Fruit fly (Drosophila melanogaster) whole organism, embryonic: ENCODE data around the gene IKKbeta.

ENCODE experiments used
- BEAF-32 ChIP-seq: fragments of 200-800 bp; sonication (Bioruptor generic); optimal IDR thresholded peaks from 3 replicates; lab custom pipeline; 2017; ENCODE audit warnings: missing biosample characterization, missing genetic modification characterization, mild to moderate bottlenecking, moderate library complexity, missing genetic modification reagents
- CG10543 ChIP-seq: fragments of 200-800 bp; sonication (Bioruptor generic); optimal IDR thresholded peaks from 3 replicates; lab custom pipeline; 2017; ENCODE audit warnings: missing biosample characterization, mild to moderate bottlenecking, missing genetic modification characterization, moderate library complexity
- CG12659 ChIP-seq: fragments of 200-800 bp; sonication (Bioruptor generic); optimal IDR thresholded peaks from 3 replicates; lab custom pipeline; 2017; ENCODE audit warnings: mild to moderate bottlenecking, missing biosample characterization, missing genetic modification reagents, missing genetic modification characterization
- CG18011 ChIP-seq: fragments of 200-800 bp; sonication (Bioruptor generic); optimal IDR thresholded peaks from 2 replicates; lab custom pipeline; 2017; ENCODE audit warnings: missing biosample characterization, missing genetic modification characterization, mild to moderate bottlenecking, moderate library complexity, missing genotype
- CG1832 ChIP-seq: fragments of 200-800 bp; sonication (Bioruptor generic); optimal IDR thresholded peaks from 2 replicates; lab custom pipeline; 2017; ENCODE audit warnings: missing biosample characterization, mild to moderate bottlenecking, missing genetic modification characterization, inconsistent platforms
- CG2199 ChIP-seq: fragments of 200-800 bp; sonication (Bioruptor generic); IDR thresholded peaks from 3 replicates; pipeline ENCODE4 v1.3.6; 2022; ENCODE audit warnings: missing biosample characterization, missing genetic modification characterization
- CG31224 ChIP-seq: fragments of 200-800 bp; sonication (Bioruptor generic); IDR thresholded peaks from 2 replicates; pipeline ENCODE4 v1.3.6; 2022; ENCODE audit warnings: missing biosample characterization, missing genetic modification characterization
- CG34422 ChIP-seq: fragments of 200-800 bp; sonication (Bioruptor generic); IDR thresholded peaks from 3 replicates; pipeline ENCODE4 v1.3.6; 2022; ENCODE audit warnings: missing biosample characterization, missing genetic modification characterization
- CG3995 ChIP-seq: fragments of 200-800 bp; sonication (Bioruptor generic); optimal IDR thresholded peaks from 3 replicates; lab custom pipeline; 2016; ENCODE audit warnings: missing biosample characterization, missing genetic modification characterization
- CG4730 ChIP-seq: fragments of 200-800 bp; sonication (Bioruptor generic); IDR thresholded peaks from 2 replicates; pipeline ENCODE4 v1.3.6; 2022; ENCODE audit warnings: missing biosample characterization, missing genetic modification characterization
- CG4820 ChIP-seq: fragments of 200-800 bp; sonication (Bioruptor generic); optimal IDR thresholded peaks from 3 replicates; lab custom pipeline; 2016; ENCODE audit warnings: missing biosample characterization, missing genetic modification characterization
- CG5180 ChIP-seq: fragments of 200-800 bp; sonication (Bioruptor generic); optimal IDR thresholded peaks from 3 replicates; lab custom pipeline; 2017; ENCODE audit warnings: missing biosample characterization, missing genetic modification characterization, mild to moderate bottlenecking, moderate library complexity, missing genetic modification reagents
- CTCF ChIP-seq: fragments of 200-800 bp; sonication (Bioruptor generic); optimal IDR thresholded peaks from 2 replicates; lab custom pipeline; 2017; ENCODE audit warnings: missing biosample characterization, mild to moderate bottlenecking, missing genetic modification characterization, moderate library complexity
- D ChIP-seq, 2 experiments: fragments of 200-800 bp in 1 of 2; fragments of >200 bp in 1 of 2; sonication (Bioruptor generic) in 1 of 2; optimal IDR thresholded peaks; 2 replicates in 1 of 2; 3 replicates in 1 of 2; lab custom pipeline; 2017; ENCODE audit warnings: mild to moderate bottlenecking in 1 of 2, missing biosample characterization in 1 of 2, missing genetic modification characterization in 1 of 2, missing genetic modification reagents in 1 of 2
- Deaf1 ChIP-seq: fragments of 200-800 bp; optimal IDR thresholded peaks from 3 replicates; lab custom pipeline; 2019; ENCODE audit warnings: missing biosample characterization, mild to moderate bottlenecking, missing genetic modification characterization, moderate library complexity
- Dll ChIP-seq: fragments of 200-800 bp; sonication (Bioruptor generic); IDR thresholded peaks from 4 replicates; pipeline ENCODE4 v1.3.6; 2022; ENCODE audit warnings: missing biosample characterization, missing genetic modification characterization; ENCODE audit not compliant: partially characterized antibody
- Doc3 ChIP-seq: fragments of 200-800 bp; sonication (Bioruptor generic); IDR thresholded peaks from 3 replicates; pipeline ENCODE4 v1.3.6; 2022; ENCODE audit warnings: missing biosample characterization, missing genetic modification characterization; ENCODE audit not compliant: partially characterized antibody
- Drgx ChIP-seq: fragments of 200-800 bp; sonication (Bioruptor generic); IDR thresholded peaks from 2 replicates; pipeline ENCODE4 v1.3.6; 2022; ENCODE audit warnings: missing biosample characterization, missing genetic modification characterization
- Fer2 ChIP-seq: fragments of 200-800 bp; sonication (Bioruptor generic); optimal IDR thresholded peaks from 2 replicates; lab custom pipeline; 2018; ENCODE audit warnings: missing biosample characterization, mild to moderate bottlenecking, missing genetic modification characterization, moderate library complexity
- HmgZ ChIP-seq: fragments of 200-800 bp; sonication (Bioruptor generic); optimal IDR thresholded peaks from 2 replicates; lab custom pipeline; 2018; ENCODE audit warnings: missing biosample characterization, mild to moderate bottlenecking, missing genetic modification characterization
- Hmr ChIP-seq: fragments of 200-800 bp; sonication (Bioruptor generic); optimal IDR thresholded peaks from 3 replicates; lab custom pipeline; 2017; ENCODE audit warnings: mild to moderate bottlenecking, missing biosample characterization, missing genetic modification reagents, missing genetic modification characterization
- Med ChIP-seq: fragments of 200-800 bp; sonication (Bioruptor generic); peaks from one replicate; lab custom pipeline; 2016; ENCODE audit warnings: missing biosample characterization, missing genetic modification characterization, mild to moderate bottlenecking, inconsistent platforms, moderate library complexity
- Optix ChIP-seq: fragments of 200-800 bp; sonication (Bioruptor generic); IDR thresholded peaks from 3 replicates; pipeline ENCODE4 v1.3.6; 2022; ENCODE audit warnings: missing biosample characterization, missing genetic modification characterization
- Scr ChIP-seq: fragments of 200-800 bp; sonication (Bioruptor generic); IDR thresholded peaks from 2 replicates; pipeline ENCODE4 v1.3.6; 2022; ENCODE audit warnings: missing biosample characterization, missing genetic modification characterization; ENCODE audit not compliant: partially characterized antibody
- Sry-β ChIP-seq: fragments of 200-800 bp; sonication (Bioruptor generic); optimal IDR thresholded peaks from 2 replicates; lab custom pipeline; 2018; ENCODE audit warnings: missing biosample characterization, mild to moderate bottlenecking, missing genetic modification characterization, moderate library complexity
- bowl ChIP-seq: fragments of 200-800 bp; sonication (Bioruptor generic); IDR thresholded peaks from 2 replicates; pipeline ENCODE4 v1.3.6; 2022; ENCODE audit warnings: missing biosample characterization, missing genetic modification characterization
- cg ChIP-seq: fragments of 200-800 bp; sonication (Bioruptor generic); optimal IDR thresholded peaks from 3 replicates; lab custom pipeline; 2019; ENCODE audit warnings: missing biosample characterization, mild to moderate bottlenecking, missing genetic modification characterization, moderate library complexity
- croc ChIP-seq: fragments of 200-800 bp; sonication (Bioruptor generic); conservative IDR thresholded peaks from 3 replicates; pipeline ENCODE4 v1.3.6; 2022; ENCODE audit warnings: missing biosample characterization, missing genetic modification characterization
- crol ChIP-seq: fragments of 200-800 bp; sonication (Bioruptor generic); IDR thresholded peaks from 2 replicates; pipeline ENCODE4 v1.3.6; 2022; ENCODE audit warnings: missing biosample characterization, missing genetic modification characterization
- dmrt99B ChIP-seq: fragments of 200-800 bp; sonication (Bioruptor generic); optimal IDR thresholded peaks from 2 replicates; lab custom pipeline; 2018; ENCODE audit warnings: missing biosample characterization, mild to moderate bottlenecking, missing genetic modification characterization, moderate library complexity
- ems ChIP-seq: fragments of 200-800 bp; sonication (Bioruptor generic); optimal IDR thresholded peaks from 3 replicates; lab custom pipeline; 2016; ENCODE audit warnings: missing biosample characterization, missing genetic modification characterization
- gsb-n ChIP-seq: fragments of 200-800 bp; sonication (Bioruptor generic); optimal IDR thresholded peaks from 3 replicates; lab custom pipeline; 2018; ENCODE audit warnings: missing biosample characterization, mild to moderate bottlenecking, missing genetic modification characterization
- kah ChIP-seq: fragments of 200-800 bp; sonication (Bioruptor generic); optimal IDR thresholded peaks from 2 replicates; lab custom pipeline; 2018; ENCODE audit warnings: missing biosample characterization, mild to moderate bottlenecking, missing genetic modification characterization
- kni ChIP-seq: fragments of 200-800 bp; sonication (Bioruptor generic); optimal IDR thresholded peaks from 3 replicates; lab custom pipeline; 2017; ENCODE audit warnings: mild to moderate bottlenecking, missing biosample characterization, missing genetic modification reagents, missing genetic modification characterization
- knrl ChIP-seq: fragments of 200-800 bp; sonication (Bioruptor generic); IDR thresholded peaks from 3 replicates; pipeline ENCODE4 v1.3.6; 2022; ENCODE audit warnings: missing biosample characterization, missing genetic modification characterization; ENCODE audit not compliant: partially characterized antibody
- maf-S ChIP-seq: fragments of 200-800 bp; sonication (Bioruptor generic); optimal IDR thresholded peaks from 2 replicates; lab custom pipeline; 2016; ENCODE audit warnings: missing biosample characterization, missing genetic modification characterization
- pros ChIP-seq: fragments of 200-800 bp; sonication (Bioruptor generic); optimal IDR thresholded peaks from 3 replicates; lab custom pipeline; 2019; ENCODE audit warnings: missing biosample characterization, mild to moderate bottlenecking, missing genetic modification characterization, moderate library complexity
- scrt ChIP-seq: fragments of 200-800 bp; sonication (Bioruptor generic); optimal IDR thresholded peaks from 2 replicates; lab custom pipeline; 2018; ENCODE audit warnings: missing biosample characterization, mild to moderate bottlenecking, missing genetic modification characterization, moderate library complexity
- sens ChIP-seq: fragments of 200-800 bp; sonication (Bioruptor generic); peaks from one replicate; lab custom pipeline; 2016; ENCODE audit warnings: missing biosample characterization, missing genetic modification characterization
- sim ChIP-seq: fragments of 200-800 bp; sonication (Bioruptor generic); IDR thresholded peaks from 2 replicates; pipeline ENCODE4 v1.3.6; 2022; ENCODE audit warnings: missing biosample characterization, missing genetic modification characterization
- ttk ChIP-seq: fragments of 200-800 bp; sonication (Bioruptor generic); IDR thresholded peaks from 2 replicates; pipeline ENCODE4 v2.1.2; 2022; ENCODE audit warnings: missing biosample characterization, missing genetic modification characterization
- tup ChIP-seq: fragments of 200-800 bp; sonication (Bioruptor generic); optimal IDR thresholded peaks from 2 replicates; lab custom pipeline; 2016; ENCODE audit warnings: missing biosample characterization, mild to moderate bottlenecking, missing genetic modification characterization, moderate library complexity
- vfl ChIP-seq: fragments of 200-800 bp; sonication (Bioruptor generic); optimal IDR thresholded peaks from 2 replicates; lab custom pipeline; 2016; ENCODE audit warnings: missing biosample characterization, missing genetic modification characterization
- zfh1 ChIP-seq: fragments of 200-800 bp; sonication (Bioruptor generic); IDR thresholded peaks from 3 replicates; pipeline ENCODE4 v1.3.6; 2022; ENCODE audit warnings: missing biosample characterization, missing genetic modification characterization

Gene IKKbeta

dm6 chr3R:16042900-16043548, 6.2 kb downstream of the IKKbeta start, which contains the start of gene Jhbp4 (continued):
- TF ChIP-seq knrl (GFP tag; lab: Robert Waterston, UW) (no peak), CG2199 (peak; percentile 88; the same call in 2 of the 3 replicates), CG4820 (GFP tag; lab: Kevin White, UChicago) (no peak), CG4730 (no peak), CG3995 (GFP tag; lab: Kevin White, UChicago) (peak; percentile 71), vfl (no peak), scrt (GFP tag; lab: Kevin White, UChicago) (no peak), D (optimal IDR thresholded peaks at IDR 0.05; lab: Kevin White, UChicago) (no peak), D (GFP tag; optimal IDR thresholded peaks at IDR 0.05; lab: Kevin White, UChicago) (no peak), CG18011 (GFP tag; lab: Kevin White, UChicago) (peak; percentile 78)

dm6 chr3R:16042137-16042899, 6.9 kb downstream of the IKKbeta start:
- TF ChIP-seq croc (GFP tag; lab: Robert Waterston, UW) = no peak
- peak; percentile 46 for TF ChIP-seq Med (GFP tag; lab: Kevin White, UChicago)
- 0 out of 3 replicates have a peak, but pooled peaks have one; percentile 9 for TF ChIP-seq CG34422 (GFP tag; lab: Robert Waterston, UW)
- TF ChIP-seq CG31224 (GFP tag; lab: Robert Waterston, UW) = no peak
- peak; percentile 38 for TF ChIP-seq kni (GFP tag; lab: Kevin White, UChicago)
- TF ChIP-seq sens (GFP tag; lab: Kevin White, UChicago) = peak; percentile 72
- peak; percentile 25 for TF ChIP-seq dmrt99B (tag; lab: Kevin White, UChicago)
- 0 out of 3 replicates have a peak, but pooled peaks have one; percentile 8 for TF ChIP-seq Optix
- peak; percentile 7 for TF ChIP-seq CG10543 (GFP tag; lab: Kevin White, UChicago)
- TF ChIP-seq Deaf1 (tag; lab: Kevin White, UChicago) = peak; percentile 60
- no peak for TF ChIP-seq gsb-n
- TF ChIP-seq Doc3 = 0 out of 3 replicates have a peak, but pooled peaks have one; percentile 34
- TF ChIP-seq Dll (GFP tag; lab: Robert Waterston, UW) = peak; percentile 51; the same call in 2 of the 4 replicates
- no peak for TF ChIP-seq Hmr (GFP tag; lab: Kevin White, UChicago)
- TF ChIP-seq Sry-β (GFP tag; lab: Kevin White, UChicago) = peak; percentile 3
- peak; percentile 29; the same call in 1 of the 3 replicates for TF ChIP-seq knrl (GFP tag; lab: Robert Waterston, UW)
- TF ChIP-seq kah (GFP tag; lab: Kevin White, UChicago) = peak; percentile 78
- peak; percentile 41; the same call in 1 of the 2 replicates for TF ChIP-seq Drgx (GFP tag; lab: Robert Waterston, UW)
- 0 out of 2 replicates have a peak, but pooled peaks have one; percentile 32 for TF ChIP-seq Scr (GFP tag; lab: Robert Waterston, UW)
- peak; percentile 30 for TF ChIP-seq cg (GFP tag; lab: Kevin White, UChicago)
- peak; percentile 45; the same call in 1 of the 2 replicates for TF ChIP-seq bowl
- TF ChIP-seq BEAF-32 (GFP tag; lab: Kevin White, UChicago) = peak; percentile 25
- TF ChIP-seq crol = peak; percentile 22; the same call in 1 of the 2 replicates
- TF ChIP-seq pros (GFP tag; lab: Kevin White, UChicago) = no peak

dm6 chr3R:16040925-16041324, 8.3 kb downstream of the IKKbeta start:
- TF ChIP-seq CG12659 (GFP tag; lab: Kevin White, UChicago) (peak; percentile 3), sim (GFP tag; lab: Robert Waterston, UW) (no peak), HmgZ (tag; lab: Kevin White, UChicago) (peak; percentile 68), maf-S (GFP tag; lab: Kevin White, UChicago) (no peak), kah (GFP tag; lab: Kevin White, UChicago) (no peak), CG2199 (peak; percentile 93), CG1832 (peak; percentile 35), tup (no peak), ems (GFP tag; lab: Kevin White, UChicago) (no peak), knrl (GFP tag; lab: Robert Waterston, UW) (peak; percentile 44; the same call in 1 of the 3 replicates), zfh1 (no peak), CTCF (peak; percentile 72), Fer2 (tag; lab: Kevin White, UChicago) (no peak), ttk (GFP tag; lab: Robert Waterston, UW) (no peak), CG5180 (GFP tag; lab: Kevin White, UChicago) (no peak)
